Worm (Caenorhabditis elegans) whole organism, L1 larva: ENCODE measurements around the gene ttr-3.

Source experiments
- C16A3.4 ChIP-seq: fragments of 150-350 bp; optimal IDR thresholded peaks from 2 replicates; lab custom pipeline; 2014; ENCODE audit warnings: missing biosample characterization, missing genetic modification characterization
- C34B4.2 ChIP-seq: sonication (generic microtip); optimal IDR thresholded peaks from 2 replicates; lab custom pipeline; 2017; ENCODE audit warnings: mild to moderate bottlenecking, missing genetic modification characterization, missing compliant biosample characterization
- F16B12.6 ChIP-seq: fragments of 150-350 bp; optimal IDR thresholded peaks from 2 replicates; lab custom pipeline; 2014; ENCODE audit warnings: missing biosample characterization, missing genetic modification characterization
- aha-1 ChIP-seq: fragments of 150-350 bp; optimal IDR thresholded peaks from 2 replicates; lab custom pipeline; 2014; ENCODE audit warnings: missing biosample characterization, missing genetic modification characterization
- ama-1 ChIP-seq: fragments of 150-350 bp; optimal IDR thresholded peaks from 2 replicates; lab custom pipeline; 2014
- blmp-1 ChIP-seq: fragments of 150-350 bp; optimal IDR thresholded peaks from 2 replicates; lab custom pipeline; 2014; ENCODE audit warnings: missing biosample characterization, missing genetic modification characterization
- dpl-1 ChIP-seq, 3 experiments: fragments of 150-350 bp in 2 of 3; sonication (generic microtip) in 1 of 3; optimal IDR thresholded peaks; 2 replicates each; lab custom pipeline; 2014 to 2017; ENCODE audit warnings: missing biosample characterization in 3 of 3, missing genetic modification characterization in 3 of 3, missing genetic modification reagents in 3 of 3
- dsc-1 ChIP-seq: sonication (generic microtip); optimal IDR thresholded peaks from 2 replicates; lab custom pipeline; 2016; ENCODE audit warnings: mild to moderate bottlenecking, missing genetic modification characterization, missing compliant biosample characterization
- efl-1 ChIP-seq, 4 experiments: fragments of 150-350 bp; optimal IDR thresholded peaks in 3 of 4; peaks in 1 of 4; 1 replicate in 1 of 4; 2 replicates in 3 of 4; lab custom pipeline; 2014; ENCODE audit warnings: missing biosample characterization in 2 of 4, missing genetic modification characterization in 2 of 4, missing genetic modification reagents in 2 of 4
- egl-13 ChIP-seq: sonication (generic microtip); optimal IDR thresholded peaks from 2 replicates; lab custom pipeline; 2016; ENCODE audit warnings: missing genotype, missing genetic modification reagents, missing genetic modification characterization, missing compliant biosample characterization
- egl-27 ChIP-seq, 2 experiments: fragments of 150-350 bp in 1 of 2; sonication (generic microtip); optimal IDR thresholded peaks; 3 replicates each; lab custom pipeline; 2017 to 2018; ENCODE audit warnings: missing biosample characterization in 2 of 2, missing genetic modification characterization in 2 of 2, missing genetic modification reagents in 2 of 2
- elt-3 ChIP-seq, 6 experiments: fragments of 150-350 bp in 1 of 6; sonication (generic microtip); optimal IDR thresholded peaks; 2 replicates each; lab custom pipeline; 2017 to 2018; ENCODE audit warnings: missing biosample characterization in 6 of 6, missing genetic modification characterization in 6 of 6, inconsistent platforms in 1 of 6
- fkh-8 ChIP-seq: sonication (generic microtip); optimal IDR thresholded peaks from 2 replicates; lab custom pipeline; 2016; ENCODE audit warnings: mild to moderate bottlenecking, missing genetic modification characterization, missing compliant biosample characterization
- fos-1 ChIP-seq: fragments of 150-350 bp; optimal IDR thresholded peaks from 2 replicates; lab custom pipeline; 2014; ENCODE audit warnings: missing biosample characterization, missing genetic modification characterization
- hlh-17 ChIP-seq: fragments of 200-800 bp; sonication (Bioruptor generic); optimal IDR thresholded peaks from 2 replicates; lab custom pipeline; 2018; ENCODE audit warnings: missing genetic modification characterization, mild to moderate bottlenecking, missing compliant biosample characterization, moderate library complexity, borderline replicate concordance
- hpl-2 ChIP-seq: fragments of 150-350 bp; optimal IDR thresholded peaks from 2 replicates; lab custom pipeline; 2014; ENCODE audit warnings: missing biosample characterization, missing genetic modification reagents, missing genetic modification characterization
- isw-1 ChIP-seq: fragments of 200-800 bp; sonication (Bioruptor generic); IDR thresholded peaks from 2 replicates; pipeline ENCODE4 v1.3.6; 2022; ENCODE audit warnings: missing genetic modification characterization, missing compliant biosample characterization
- lin-13 ChIP-seq: fragments of 150-350 bp; optimal IDR thresholded peaks from 2 replicates; lab custom pipeline; 2014; ENCODE audit warnings: missing biosample characterization, missing genetic modification reagents, missing genetic modification characterization
- lin-15B ChIP-seq: fragments of 150-350 bp; sonication (generic microtip); optimal IDR thresholded peaks from 3 replicates; lab custom pipeline; 2014; ENCODE audit warnings: missing biosample characterization, missing genetic modification characterization
- lin-35 ChIP-seq, 2 experiments: fragments of 150-350 bp; optimal IDR thresholded peaks; 2 replicates each; lab custom pipeline; 2014; ENCODE audit warnings: missing biosample characterization in 2 of 2, missing genetic modification characterization in 2 of 2, missing genetic modification reagents in 2 of 2
- lin-39 ChIP-seq: fragments of 150-350 bp; optimal IDR thresholded peaks from 2 replicates; lab custom pipeline; 2014; ENCODE audit warnings: missing biosample characterization, missing genetic modification reagents, missing genetic modification characterization
- lir-3 ChIP-seq: sonication (generic microtip); optimal IDR thresholded peaks from 2 replicates; lab custom pipeline; 2016; ENCODE audit warnings: mild to moderate bottlenecking, missing genetic modification characterization, moderate library complexity, missing compliant biosample characterization; ENCODE audit not compliant: poor library complexity
- lsy-2 ChIP-seq, 2 experiments: fragments of 150-350 bp; optimal IDR thresholded peaks; 2 replicates each; lab custom pipeline; 2014; ENCODE audit warnings: missing biosample characterization in 2 of 2, missing genetic modification characterization in 2 of 2
- mab-9 ChIP-seq: fragments of 200-800 bp; sonication (Bioruptor generic); IDR thresholded peaks from 2 replicates; pipeline ENCODE4 v1.3.6; 2022; ENCODE audit warnings: missing genetic modification reagents, missing genetic modification characterization, missing compliant biosample characterization
- nhr-11 ChIP-seq: fragments of 150-350 bp; optimal IDR thresholded peaks from 2 replicates; lab custom pipeline; 2014; ENCODE audit warnings: missing biosample characterization, missing genetic modification characterization
- nhr-12 ChIP-seq: sonication (generic microtip); optimal IDR thresholded peaks from 2 replicates; lab custom pipeline; 2017; ENCODE audit warnings: missing biosample characterization, missing genetic modification characterization
- nhr-19 ChIP-seq: fragments of 200-800 bp; sonication (Bioruptor generic); conservative IDR thresholded peaks from 2 replicates; pipeline ENCODE4 v1.3.6; 2022; ENCODE audit warnings: missing genetic modification characterization, missing compliant biosample characterization
- nhr-20 ChIP-seq: sonication (generic microtip); optimal IDR thresholded peaks from 2 replicates; lab custom pipeline; 2016; ENCODE audit warnings: mild to moderate bottlenecking, missing genetic modification characterization, missing compliant biosample characterization
- nhr-77 ChIP-seq: fragments of 150-350 bp; optimal IDR thresholded peaks from 2 replicates; lab custom pipeline; 2014; ENCODE audit warnings: missing biosample characterization, missing genetic modification characterization
- nhr-84 ChIP-seq: sonication (generic microtip); optimal IDR thresholded peaks from 2 replicates; lab custom pipeline; 2017; ENCODE audit warnings: missing biosample characterization, missing genetic modification characterization
- nhr-90 ChIP-seq: sonication (generic microtip); optimal IDR thresholded peaks from 2 replicates; lab custom pipeline; 2016; ENCODE audit warnings: mild to moderate bottlenecking, missing genetic modification characterization, missing compliant biosample characterization; ENCODE audit not compliant: poor library complexity
- pag-3 ChIP-seq: sonication (generic microtip); optimal IDR thresholded peaks from 2 replicates; lab custom pipeline; 2017; ENCODE audit warnings: missing genetic modification characterization, mild to moderate bottlenecking, missing compliant biosample characterization, antibody characterized with exemption, borderline replicate concordance; ENCODE audit not compliant: insufficient read depth
- pax-3 ChIP-seq: fragments of 200-800 bp; sonication (Bioruptor generic); optimal IDR thresholded peaks from 2 replicates; lab custom pipeline; 2018; ENCODE audit warnings: mild to moderate bottlenecking, missing genetic modification characterization, moderate library complexity, missing compliant biosample characterization
- rnt-1 ChIP-seq: sonication (generic microtip); optimal IDR thresholded peaks from 2 replicates; lab custom pipeline; 2016; ENCODE audit warnings: mild to moderate bottlenecking, missing genetic modification characterization, moderate library complexity, missing compliant biosample characterization
- snpc-4 ChIP-seq: fragments of 150-350 bp; optimal IDR thresholded peaks from 2 replicates; lab custom pipeline; 2014; ENCODE audit warnings: missing biosample characterization, missing genetic modification characterization
- sox-4 ChIP-seq: sonication (generic microtip); optimal IDR thresholded peaks from 2 replicates; lab custom pipeline; 2016; ENCODE audit warnings: missing genetic modification characterization, missing compliant biosample characterization
- sup-37 ChIP-seq: fragments of 200-800 bp; sonication (Bioruptor generic); optimal IDR thresholded peaks from 2 replicates; lab custom pipeline; 2018; ENCODE audit warnings: mild to moderate bottlenecking, missing genetic modification characterization, missing compliant biosample characterization
- tlp-1 ChIP-seq: fragments of 150-350 bp; optimal IDR thresholded peaks from 2 replicates; lab custom pipeline; 2014; ENCODE audit warnings: missing biosample characterization, missing genetic modification characterization
- unc-130 ChIP-seq: fragments of 150-350 bp; optimal IDR thresholded peaks from 2 replicates; lab custom pipeline; 2017; ENCODE audit warnings: missing biosample characterization, missing genetic modification characterization, inconsistent platforms
- unc-62 ChIP-seq: fragments of 150-350 bp; optimal IDR thresholded peaks from 2 replicates; lab custom pipeline; 2014; ENCODE audit warnings: missing biosample characterization, missing genetic modification reagents, missing genetic modification characterization
- zag-1 ChIP-seq: fragments of 150-350 bp; optimal IDR thresholded peaks from 2 replicates; lab custom pipeline; 2014; ENCODE audit warnings: missing biosample characterization, missing genetic modification characterization
- ztf-4 ChIP-seq: fragments of 150-350 bp; optimal IDR thresholded peaks from 2 replicates; lab custom pipeline; 2014; ENCODE audit warnings: missing biosample characterization, missing genetic modification characterization

ttr-3 gene

ce11 chrIII:9950244-9950643, 23.7 kb upstream of the ttr-3 start, which contains the start of gene K03H1.13:
K03H1.13 (minus strand) TSS chrIII:9950344.
- no peak for TF ChIP-seq lir-3 (tag; lab: Kevin White, UChicago)
- TF ChIP-seq efl-1 (optimal IDR thresholded peaks at IDR 0.05; lab: Kevin White, UChicago), result no peak
- peak in 1 of 2 experiments; percentile 30 for TF ChIP-seq efl-1 (GFP tag; optimal IDR thresholded peaks at IDR 0.05 in 1 of 2; lab: Kevin White, UChicago)
- TF ChIP-seq sup-37, result no peak
- no peak for TF ChIP-seq rnt-1 (tag; lab: Kevin White, UChicago)
- no peak for TF ChIP-seq egl-27 (tag; optimal IDR thresholded peaks at IDR 0.05; lab: Kevin White, UChicago)
- no peak for TF ChIP-seq lin-15B
- no peak for TF ChIP-seq ztf-4
- TF ChIP-seq F16B12.6, result no peak

- TF ChIP-seq dpl-1 (GFP tag; optimal IDR thresholded peaks at IDR 0.05; lab: Kevin White, UChicago), result peak; percentile 43 to 80 (median 67)
- peak; percentile 64 to 69 for TF ChIP-seq efl-1 (optimal IDR thresholded peaks at IDR 0.05; lab: Kevin White, UChicago)
- TF ChIP-seq efl-1 (GFP tag; optimal IDR thresholded peaks at IDR 0.05 in 1 of 2; lab: Kevin White, UChicago), result peak; percentile 81 to 97
- TF ChIP-seq lin-35 (GFP tag; optimal IDR thresholded peaks at IDR 0.05; lab: Kevin White, UChicago), result peak; percentile 1 to 84
- peak; percentile 63 for TF ChIP-seq lin-15B
- TF ChIP-seq F16B12.6, result peak; percentile 74
- TF ChIP-seq nhr-12, result no peak
These were observed 20.4 kb upstream of the ttr-3 start, which contains the start of gene K03H1.7 for ce11 chrIII:9946806-9947419. K03H1.7 (plus strand) TSS chrIII:9947405.

ce11 chrIII:9944723-9945122, 18.2 kb upstream of the ttr-3 start, which contains the start of gene gln-2:
gln-2 (minus strand) TSS chrIII:9944823.
- TF ChIP-seq unc-62 (GFP tag; lab: Kevin White, UChicago) (no peak), dsc-1 (no peak), ama-1 (lab: Kevin White, UChicago) (no peak), isw-1 (GFP tag; lab: Robert Waterston, UW) (no peak), lir-3 (tag; lab: Kevin White, UChicago) (no peak), lin-35 (GFP tag; optimal IDR thresholded peaks at IDR 0.05; lab: Kevin White, UChicago) (no peak), lin-13 (GFP tag; lab: Kevin White, UChicago) (no peak), egl-13 (tag; lab: Kevin White, UChicago) (no peak), fkh-8 (no peak), pag-3 (tag; lab: Kevin White, UChicago) (no peak), nhr-20 (tag; lab: Kevin White, UChicago) (no peak), rnt-1 (tag; lab: Kevin White, UChicago) (no peak), zag-1 (tag; lab: Kevin White, UChicago) (no peak), hpl-2 (GFP tag; lab: Kevin White, UChicago) (no peak), lin-39 (tag; lab: Kevin White, UChicago) (no peak), unc-130 (tag; lab: Kevin White, UChicago) (no peak), mab-9 (no peak), C16A3.4 (tag; lab: Kevin White, UChicago) (no peak)

ce11 chrIII:9941020-9941674, 14.6 kb upstream of the ttr-3 start, which contains the start of the genes K03H1.9 and K03H1.12:
K03H1.9 (minus strand) TSS chrIII:9941490.
K03H1.12 (plus strand) TSS chrIII:9941624.
- TF ChIP-seq nhr-11 (tag; lab: Kevin White, UChicago) (no peak), aha-1 (tag; lab: Kevin White, UChicago) (no peak), lsy-2 (tag; optimal IDR thresholded peaks at IDR 0.05; lab: Kevin White, UChicago) (no peak)

ce11 chrIII:9932091-9932490, 5.5 kb upstream of the ttr-3 start, which contains the start of gene dec-7:
dec-7 (plus strand) TSS chrIII:9932398.
- TF ChIP-seq blmp-1 (tag; lab: Kevin White, UChicago), result no peak
- TF ChIP-seq tlp-1 (tag; lab: Kevin White, UChicago), result no peak
- no peak for TF ChIP-seq dsc-1
- no peak for TF ChIP-seq snpc-4 (tag; lab: Kevin White, UChicago)
- TF ChIP-seq nhr-20 (tag; lab: Kevin White, UChicago), result no peak
- TF ChIP-seq sox-4 (tag; lab: Kevin White, UChicago), result no peak
- TF ChIP-seq egl-27 (tag; optimal IDR thresholded peaks at IDR 0.05; lab: Kevin White, UChicago), result no peak
- TF ChIP-seq fos-1, result no peak
- no peak for TF ChIP-seq nhr-19 (GFP tag; lab: Robert Waterston, UW)
- TF ChIP-seq elt-3 (tag; optimal IDR thresholded peaks at IDR 0.05; lab: Kevin White, UChicago), result no peak
- no peak for TF ChIP-seq C34B4.2 (tag; lab: Kevin White, UChicago)
- no peak for TF ChIP-seq hlh-17 (GFP tag; lab: Kevin White, UChicago)
- TF ChIP-seq pax-3 (tag; lab: Kevin White, UChicago), result no peak
- TF ChIP-seq C16A3.4 (tag; lab: Kevin White, UChicago), result no peak
- TF ChIP-seq nhr-84 (tag; lab: Kevin White, UChicago), result no peak
- no peak for TF ChIP-seq nhr-77 (tag; lab: Kevin White, UChicago)
- no peak for TF ChIP-seq nhr-90 (tag; lab: Kevin White, UChicago)
